Fruit fly (Drosophila melanogaster) whole organism, embryonic: ENCODE results near the gene TotM.
A peak's percentile ranks its signal among the peaks of the same experiment; 100 is the strongest.

Experiments
- ATbp ChIP-seq: fragments of 200-800 bp; sonication (Bioruptor generic); optimal IDR thresholded peaks from 2 replicates; lab custom pipeline; 2017; ENCODE audit warnings: missing biosample characterization, mild to moderate bottlenecking, missing genetic modification characterization, missing genetic modification reagents
- Ada2b ChIP-seq: fragments of 200-800 bp; sonication (Bioruptor generic); IDR thresholded peaks from 2 replicates; pipeline ENCODE4 v1.3.6; 2022; ENCODE audit warnings: missing biosample characterization, missing genetic modification characterization
- Atf-2 ChIP-seq: fragments of 200-800 bp; sonication (Bioruptor generic); optimal IDR thresholded peaks from 2 replicates; lab custom pipeline; 2016; ENCODE audit warnings: missing biosample characterization, missing genetic modification characterization
- B-H1 ChIP-seq: fragments of 200-800 bp; sonication (Bioruptor generic); IDR thresholded peaks from 3 replicates; pipeline ENCODE4 v1.3.6; 2022; ENCODE audit warnings: missing biosample characterization, missing genetic modification characterization
- BEAF-32 ChIP-seq: fragments of 200-800 bp; sonication (Bioruptor generic); optimal IDR thresholded peaks from 3 replicates; lab custom pipeline; 2017; ENCODE audit warnings: missing biosample characterization, missing genetic modification characterization, mild to moderate bottlenecking, moderate library complexity, missing genetic modification reagents
- C15 ChIP-seq: fragments of 200-800 bp; sonication (Bioruptor generic); IDR thresholded peaks from 3 replicates; pipeline ENCODE4 v1.3.6; 2022; ENCODE audit warnings: missing biosample characterization, missing genetic modification characterization
- CG11456 ChIP-seq: fragments of 200-800 bp; sonication (Bioruptor generic); IDR thresholded peaks from 3 replicates; pipeline ENCODE4 v1.3.6; 2022; ENCODE audit warnings: missing biosample characterization, missing genetic modification characterization
- CG11695 ChIP-seq: fragments of 200-800 bp; sonication (Bioruptor generic); IDR thresholded peaks from 3 replicates; pipeline ENCODE4 v1.3.6; 2022; ENCODE audit warnings: missing biosample characterization, missing genetic modification characterization
- CG1233 ChIP-seq: fragments of 200-800 bp; sonication (Bioruptor generic); optimal IDR thresholded peaks from 4 replicates; lab custom pipeline; 2018; ENCODE audit warnings: missing biosample characterization, mild to moderate bottlenecking, missing genetic modification characterization
- CG12744 ChIP-seq: fragments of 200-800 bp; sonication (Bioruptor generic); optimal IDR thresholded peaks from 2 replicates; lab custom pipeline; 2016; ENCODE audit warnings: missing biosample characterization, missing genetic modification characterization
- CG14860 ChIP-seq: fragments of 200-800 bp; sonication (Bioruptor generic); IDR thresholded peaks from 3 replicates; pipeline ENCODE4 v1.3.6; 2022; ENCODE audit warnings: missing biosample characterization, missing genetic modification characterization; ENCODE audit not compliant: partially characterized antibody
- CG15073 ChIP-seq: fragments of 200-800 bp; sonication (Bioruptor generic); optimal IDR thresholded peaks from 2 replicates; lab custom pipeline; 2016; ENCODE audit warnings: missing biosample characterization, missing genetic modification characterization
- CG15514 ChIP-seq: fragments of 200-800 bp; sonication (Bioruptor generic); optimal IDR thresholded peaks from 3 replicates; lab custom pipeline; 2017; ENCODE audit warnings: missing biosample characterization, missing genetic modification characterization, mild to moderate bottlenecking, moderate library complexity, missing genetic modification reagents
- CG17568 ChIP-seq: fragments of 200-800 bp; sonication (Bioruptor generic); optimal IDR thresholded peaks from 2 replicates; lab custom pipeline; 2018; ENCODE audit warnings: missing biosample characterization, mild to moderate bottlenecking, missing genetic modification characterization, moderate library complexity
- CG2202 ChIP-seq: fragments of 200-800 bp; sonication (Bioruptor generic); optimal IDR thresholded peaks from 2 replicates; lab custom pipeline; 2018; ENCODE audit warnings: missing biosample characterization, mild to moderate bottlenecking, missing genetic modification characterization
- CG2678 ChIP-seq: fragments of 200-800 bp; sonication (Bioruptor generic); optimal IDR thresholded peaks from 3 replicates; lab custom pipeline; 2019; ENCODE audit warnings: missing biosample characterization, mild to moderate bottlenecking, missing genetic modification characterization, moderate library complexity
- CG30431 ChIP-seq: fragments of 200-800 bp; sonication (Bioruptor generic); optimal IDR thresholded peaks from 2 replicates; lab custom pipeline; 2017; ENCODE audit warnings: missing biosample characterization, missing genetic modification characterization
- CG31224 ChIP-seq: fragments of 200-800 bp; sonication (Bioruptor generic); IDR thresholded peaks from 2 replicates; pipeline ENCODE4 v1.3.6; 2022; ENCODE audit warnings: missing biosample characterization, missing genetic modification characterization
- CG3407 ChIP-seq: fragments of 200-800 bp; sonication (Bioruptor generic); optimal IDR thresholded peaks from 2 replicates; lab custom pipeline; 2018; ENCODE audit warnings: missing biosample characterization, mild to moderate bottlenecking, missing genetic modification characterization
- CG5180 ChIP-seq: fragments of 200-800 bp; sonication (Bioruptor generic); optimal IDR thresholded peaks from 3 replicates; lab custom pipeline; 2017; ENCODE audit warnings: missing biosample characterization, missing genetic modification characterization, mild to moderate bottlenecking, moderate library complexity, missing genetic modification reagents
- CG7372 ChIP-seq: fragments of 200-800 bp; sonication (Bioruptor generic); IDR thresholded peaks from 2 replicates; pipeline ENCODE4 v1.3.6; 2022; ENCODE audit warnings: missing biosample characterization, missing genetic modification characterization
- CG7839 ChIP-seq: fragments of 200-800 bp; sonication (Bioruptor generic); optimal IDR thresholded peaks from 3 replicates; lab custom pipeline; 2018; ENCODE audit warnings: missing biosample characterization, mild to moderate bottlenecking, missing genetic modification characterization, moderate library complexity
- CTCF ChIP-seq: fragments of 200-800 bp; sonication (Bioruptor generic); optimal IDR thresholded peaks from 2 replicates; lab custom pipeline; 2017; ENCODE audit warnings: missing biosample characterization, mild to moderate bottlenecking, missing genetic modification characterization, moderate library complexity
- Dbx ChIP-seq: fragments of 200-800 bp; sonication (Bioruptor generic); IDR thresholded peaks from 3 replicates; pipeline ENCODE4 v1.3.6; 2022; ENCODE audit warnings: missing biosample characterization, missing genetic modification characterization
- Doc2 ChIP-seq: fragments of 200-800 bp; sonication (Bioruptor generic); IDR thresholded peaks from 2 replicates; pipeline ENCODE4 v1.3.6; 2022; ENCODE audit warnings: missing biosample characterization, missing genetic modification characterization
- H15 ChIP-seq: fragments of 200-800 bp; sonication (Bioruptor generic); IDR thresholded peaks from 3 replicates; pipeline ENCODE4 v1.3.6; 2022; ENCODE audit warnings: missing biosample characterization, missing genetic modification characterization
- HmgD ChIP-seq: fragments of 200-800 bp; sonication (Bioruptor generic); optimal IDR thresholded peaks from 3 replicates; lab custom pipeline; 2016; ENCODE audit warnings: missing biosample characterization, missing genetic modification characterization
- Hr78 ChIP-seq, 2 experiments: fragments of 200-800 bp in 1 of 2; fragments of >200 bp in 1 of 2; sonication (Bioruptor generic) in 1 of 2; optimal IDR thresholded peaks; 2 replicates each; lab custom pipeline; 2017 to 2019; ENCODE audit warnings: missing biosample characterization in 2 of 2, missing genetic modification characterization in 2 of 2, mild to moderate bottlenecking in 1 of 2, moderate library complexity in 1 of 2
- MESR4 ChIP-seq: fragments of 200-800 bp; sonication (Bioruptor generic); optimal IDR thresholded peaks from 2 replicates; lab custom pipeline; 2018; ENCODE audit warnings: missing biosample characterization, mild to moderate bottlenecking, missing genetic modification characterization, moderate library complexity
- Mrtf ChIP-seq: fragments of 200-800 bp; sonication (Bioruptor generic); IDR thresholded peaks from 3 replicates; pipeline ENCODE4 v1.3.6; 2022; ENCODE audit warnings: missing biosample characterization, missing genetic modification characterization
- Rfx ChIP-seq: fragments of 200-800 bp; sonication (Bioruptor generic); IDR thresholded peaks from 2 replicates; pipeline ENCODE4 v1.3.6; 2022; ENCODE audit warnings: missing biosample characterization, missing genetic modification characterization
- Sin3A ChIP-seq: fragments of >200 bp; optimal IDR thresholded peaks from 2 replicates; lab custom pipeline; 2018
- abd-A ChIP-seq: fragments of 200-800 bp; sonication (Bioruptor generic); optimal IDR thresholded peaks from 3 replicates; lab custom pipeline; 2019; ENCODE audit warnings: missing biosample characterization, mild to moderate bottlenecking, missing genetic modification characterization, moderate library complexity
- bbx ChIP-seq: fragments of 200-800 bp; sonication (Bioruptor generic); IDR thresholded peaks from 2 replicates; pipeline ENCODE4 v1.3.6; 2022; ENCODE audit warnings: missing biosample characterization, missing genetic modification characterization; ENCODE audit not compliant: partially characterized antibody
- bcd ChIP-seq: fragments of 200-800 bp; sonication (Bioruptor generic); optimal IDR thresholded peaks from 2 replicates; lab custom pipeline; 2017; ENCODE audit warnings: missing biosample characterization, mild to moderate bottlenecking, missing genetic modification characterization
- croc ChIP-seq: fragments of 200-800 bp; sonication (Bioruptor generic); conservative IDR thresholded peaks from 3 replicates; pipeline ENCODE4 v1.3.6; 2022; ENCODE audit warnings: missing biosample characterization, missing genetic modification characterization
- danr ChIP-seq: fragments of 200-800 bp; sonication (Bioruptor generic); IDR thresholded peaks from 2 replicates; pipeline ENCODE4 v1.3.6; 2022; ENCODE audit warnings: missing biosample characterization, missing genetic modification characterization
- dm ChIP-seq: fragments of 200-800 bp; sonication (Bioruptor generic); optimal IDR thresholded peaks from 3 replicates; lab custom pipeline; 2016; ENCODE audit warnings: missing biosample characterization, missing genetic modification characterization
- eyg ChIP-seq: fragments of 200-800 bp; sonication (Bioruptor generic); optimal IDR thresholded peaks from 3 replicates; lab custom pipeline; 2016; ENCODE audit warnings: missing biosample characterization, missing genetic modification characterization
- her ChIP-seq: fragments of 200-800 bp; sonication (Bioruptor generic); optimal IDR thresholded peaks from 2 replicates; lab custom pipeline; 2016; ENCODE audit warnings: missing biosample characterization, missing genetic modification characterization
- jumu ChIP-seq: fragments of 200-800 bp; sonication (Bioruptor generic); optimal IDR thresholded peaks from 3 replicates; lab custom pipeline; 2016; ENCODE audit warnings: missing biosample characterization, missing genetic modification characterization
- nerfin-1 ChIP-seq: fragments of 200-800 bp; sonication (Bioruptor generic); optimal IDR thresholded peaks from 3 replicates; lab custom pipeline; 2019; ENCODE audit warnings: missing biosample characterization, mild to moderate bottlenecking, missing genetic modification characterization, moderate library complexity
- peb ChIP-seq: fragments of 200-800 bp; sonication (Bioruptor generic); IDR thresholded peaks from 2 replicates; pipeline ENCODE4 v1.3.6; 2022; ENCODE audit warnings: missing biosample characterization, missing genetic modification characterization
- phol ChIP-seq: fragments of 200-800 bp; sonication (Bioruptor generic); optimal IDR thresholded peaks from 3 replicates; lab custom pipeline; 2018; ENCODE audit warnings: missing biosample characterization, mild to moderate bottlenecking, missing genetic modification characterization, moderate library complexity
- pzg ChIP-seq: fragments of 200-800 bp; sonication (Bioruptor generic); optimal IDR thresholded peaks from 3 replicates; lab custom pipeline; 2018; ENCODE audit warnings: missing biosample characterization, mild to moderate bottlenecking, missing genetic modification characterization, moderate library complexity
- shn ChIP-seq: fragments of 200-800 bp; sonication (Bioruptor generic); optimal IDR thresholded peaks from 3 replicates; lab custom pipeline; 2016; ENCODE audit warnings: missing biosample characterization, missing genetic modification characterization
- sisA ChIP-seq: fragments of 200-800 bp; sonication (Bioruptor generic); IDR thresholded peaks from 2 replicates; pipeline ENCODE4 v1.3.6; 2022; ENCODE audit warnings: missing biosample characterization, missing genetic modification characterization
- slbo ChIP-seq: fragments of 200-800 bp; sonication (Bioruptor generic); IDR thresholded peaks from 2 replicates; pipeline ENCODE4 v1.3.6; 2022; ENCODE audit warnings: missing biosample characterization, missing genetic modification characterization
- sob ChIP-seq: fragments of 200-800 bp; sonication (Bioruptor generic); IDR thresholded peaks from 2 replicates; pipeline ENCODE4 v1.3.6; 2022; ENCODE audit warnings: missing biosample characterization, missing genetic modification characterization
- stc ChIP-seq: fragments of 200-800 bp; sonication (Bioruptor generic); IDR thresholded peaks from 2 replicates; pipeline ENCODE4 v1.3.6; 2022; ENCODE audit warnings: missing biosample characterization, missing genetic modification characterization
- trem ChIP-seq: fragments of 200-800 bp; optimal IDR thresholded peaks from 3 replicates; lab custom pipeline; 2019; ENCODE audit warnings: missing biosample characterization, mild to moderate bottlenecking, missing genetic modification characterization, moderate library complexity

TotM gene

DNA sequence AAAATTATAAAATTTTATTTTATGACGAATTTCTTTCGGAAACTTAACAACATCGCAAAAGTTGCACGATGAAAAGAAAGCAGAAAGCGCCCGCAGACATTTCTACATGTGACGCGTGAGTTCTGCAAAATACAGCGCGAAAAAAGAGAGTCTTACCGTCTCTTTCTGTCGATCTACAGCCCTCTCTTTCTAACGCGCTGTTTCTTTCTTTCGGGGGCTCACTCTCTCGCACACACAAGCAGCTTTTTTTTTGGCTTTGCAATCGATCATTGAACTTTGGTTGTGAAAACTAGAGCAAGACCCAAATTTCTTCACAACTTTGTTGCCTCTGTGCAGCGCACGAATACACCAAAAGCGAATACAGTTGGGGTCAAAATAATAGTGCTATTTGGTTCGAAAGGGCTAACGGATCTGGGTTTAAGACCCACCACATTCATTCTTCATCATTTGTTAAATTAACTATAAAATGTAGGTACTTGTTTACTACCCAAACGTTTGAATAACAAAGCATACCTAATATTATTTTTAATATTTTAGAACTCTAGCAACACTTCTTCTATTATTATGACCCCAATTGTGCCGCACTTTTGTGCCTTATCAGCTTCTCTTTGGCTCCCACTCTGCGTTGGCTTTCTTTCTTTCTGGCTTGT is 30.6 kb upstream of the TotM start (continued):
- TF ChIP-seq CG5180 (GFP tag; lab: Kevin White, UChicago) = peak; percentile 85
- TF ChIP-seq CG2202 (tag; lab: Kevin White, UChicago) = peak; percentile 84
- no peak for TF ChIP-seq CG15073 (GFP tag; lab: Kevin White, UChicago)
- peak; percentile 89 for TF ChIP-seq phol (tag; lab: Kevin White, UChicago)
- no peak for TF ChIP-seq BEAF-32 (GFP tag; lab: Kevin White, UChicago)
- TF ChIP-seq C15 (GFP tag; lab: Robert Waterston, UW) = no peak
- TF ChIP-seq nerfin-1 (tag; lab: Kevin White, UChicago) = peak; percentile 83
- TF ChIP-seq CG30431 (GFP tag; lab: Kevin White, UChicago) = peak; percentile 50
- TF ChIP-seq CG17568 = peak; percentile 82
- no peak for TF ChIP-seq bbx
- TF ChIP-seq sisA = peak; percentile 85
- TF ChIP-seq pzg (GFP tag; lab: Kevin White, UChicago) = no peak
- TF ChIP-seq CG12744 (GFP tag; lab: Kevin White, UChicago) = no peak
- no peak for TF ChIP-seq eyg (GFP tag; lab: Kevin White, UChicago)
- peak; percentile 71; the same call in 1 of the 2 replicates for TF ChIP-seq danr (GFP tag; lab: Robert Waterston, UW)
- TF ChIP-seq CG7839 (tag; lab: Kevin White, UChicago) = peak; percentile 91
- peak; percentile 35; the same call in 1 of the 2 replicates for TF ChIP-seq CG31224 (GFP tag; lab: Robert Waterston, UW)
- no peak for TF ChIP-seq Dbx (GFP tag; lab: Robert Waterston, UW)
- peak; percentile 67 for TF ChIP-seq CG1233 (GFP tag; lab: Kevin White, UChicago)
- peak; percentile 95 for TF ChIP-seq ATbp (GFP tag; lab: Kevin White, UChicago)
- peak; percentile 10 for TF ChIP-seq MESR4 (GFP tag; lab: Kevin White, UChicago)
- peak; percentile 56; the same call in 1 of the 2 replicates for TF ChIP-seq slbo (GFP tag; lab: Robert Waterston, UW)
- peak; percentile 62 for TF ChIP-seq B-H1
- TF ChIP-seq shn (GFP tag; lab: Kevin White, UChicago) = peak; percentile 59
- TF ChIP-seq croc = peak; percentile 74
- TF ChIP-seq CG2678 = peak; percentile 90
- peak; percentile 40 for TF ChIP-seq CG15514
- peak; percentile 71 for TF ChIP-seq sob (GFP tag; lab: Robert Waterston, UW)
- peak; percentile 53 for TF ChIP-seq CG7372 (GFP tag; lab: Robert Waterston, UW)
- TF ChIP-seq Hr78 (GFP tag; optimal IDR thresholded peaks at IDR 0.05; lab: Kevin White, UChicago) = peak in 1 of 2 experiments; percentile 78
- peak; percentile 43 for TF ChIP-seq jumu (GFP tag; lab: Kevin White, UChicago)
- TF ChIP-seq Doc2 (GFP tag; lab: Robert Waterston, UW) = no peak
- TF ChIP-seq bcd (GFP tag; lab: Kevin White, UChicago) = peak; percentile 76
- TF ChIP-seq H15 = 0 out of 3 replicates have a peak, but pooled peaks have one; percentile 39
- TF ChIP-seq CG11456 (GFP tag; lab: Robert Waterston, UW) = peak; percentile 65; the same call in 2 of the 3 replicates
- peak; percentile 78 for TF ChIP-seq stc
- TF ChIP-seq trem (tag; lab: Kevin White, UChicago) = peak; percentile 82
- no peak for TF ChIP-seq her
- TF ChIP-seq Ada2b = peak; percentile 65
- peak; percentile 40 for TF ChIP-seq Atf-2 (GFP tag; lab: Kevin White, UChicago)
- TF ChIP-seq Mrtf (GFP tag; lab: Robert Waterston, UW) = no peak; the same call in 2 of the 3 replicates
- peak; percentile 11 for TF ChIP-seq dm (GFP tag; lab: Kevin White, UChicago)
- TF ChIP-seq CTCF (GFP tag; lab: Kevin White, UChicago) = peak; percentile 43
- no peak for TF ChIP-seq CG14860 (GFP tag; lab: Robert Waterston, UW)
- peak; percentile 55 for TF ChIP-seq Rfx (GFP tag; lab: Robert Waterston, UW)
- TF ChIP-seq CG3407 (GFP tag; lab: Kevin White, UChicago) = peak; percentile 85
- no peak for TF ChIP-seq Sin3A (lab: Kevin White, UChicago)
- peak; percentile 91 for TF ChIP-seq CG11695 (GFP tag; lab: Robert Waterston, UW)
- no peak for TF ChIP-seq abd-A
- TF ChIP-seq peb (GFP tag; lab: Robert Waterston, UW) = peak; percentile 70
- TF ChIP-seq HmgD (GFP tag; lab: Kevin White, UChicago) = no peak
